Worm (Caenorhabditis elegans): ENCODE data around the gene zig-6.

ce11 chrX:5150389-5150788, 38.5 kb downstream of the zig-6 start, which contains the start of gene dpy-8:
- TF ChIP-seq ceh-8 (GFP tag; optimal IDR thresholded peaks at IDR 0.05) = no peak
- no peak for TF ChIP-seq tbx-2 (tag; optimal IDR thresholded peaks at IDR 0.05)
- TF ChIP-seq fos-1 (tag; optimal IDR thresholded peaks at IDR 0.05) = no peak
- TF ChIP-seq egl-27 (tag; optimal IDR thresholded peaks at IDR 0.05) = no peak
- no peak for TF ChIP-seq dsc-1 (tag; optimal IDR thresholded peaks at IDR 0.05)
- TF ChIP-seq unc-62 (GFP tag; optimal IDR thresholded peaks at IDR 0.05) = no peak
- no peak for TF ChIP-seq zag-1 (tag; optimal IDR thresholded peaks at IDR 0.05)
- no peak for TF ChIP-seq irx-1 (tag; optimal IDR thresholded peaks at IDR 0.05)
- TF ChIP-seq dpl-1 (GFP tag; optimal IDR thresholded peaks at IDR 0.05) = no peak
- TF ChIP-seq pqm-1 (tag; optimal IDR thresholded peaks at IDR 0.05) = no peak
- TF ChIP-seq snpc-4 (tag; optimal IDR thresholded peaks at IDR 0.05) = no peak
- TF ChIP-seq elt-3 (tag; optimal IDR thresholded peaks at IDR 0.05) = no peak
- no peak for TF ChIP-seq nhr-20 (tag; optimal IDR thresholded peaks at IDR 0.05)

Measured in whole organism, L1 larva.